Fruit fly (Drosophila melanogaster) whole organism, embryonic: ENCODE results near the gene CG17450.
"Not testable (repeated sequence)": the region's sequence is repeated elsewhere in the genome, so short reads cannot be mapped to it uniquely, and the experiment has no call there.

Source experiments
- Antp ChIP-seq: fragments of 200-800 bp; sonication (Bioruptor generic); optimal IDR thresholded peaks from 3 replicates; lab custom pipeline; 2016; ENCODE audit warnings: missing biosample characterization, missing genetic modification characterization
- CG10147 ChIP-seq: fragments of 200-800 bp; sonication (Bioruptor generic); optimal IDR thresholded peaks from 2 replicates; lab custom pipeline; 2019; ENCODE audit warnings: missing biosample characterization, mild to moderate bottlenecking, missing genetic modification characterization, moderate library complexity
- CG12236 ChIP-seq: fragments of 200-800 bp; sonication (Bioruptor generic); optimal IDR thresholded peaks from 2 replicates; lab custom pipeline; 2016; ENCODE audit warnings: missing biosample characterization, missing genetic modification characterization
- CG13775 ChIP-seq: fragments of 200-800 bp; sonication (Bioruptor generic); optimal IDR thresholded peaks from 3 replicates; lab custom pipeline; 2017; ENCODE audit warnings: missing biosample characterization, mild to moderate bottlenecking, missing genetic modification characterization
- CG17328 ChIP-seq: fragments of 200-800 bp; sonication (Bioruptor generic); IDR thresholded peaks from 2 replicates; pipeline ENCODE4 v1.3.6; 2022; ENCODE audit warnings: missing biosample characterization, missing genetic modification characterization
- CG2199 ChIP-seq: fragments of 200-800 bp; sonication (Bioruptor generic); IDR thresholded peaks from 3 replicates; pipeline ENCODE4 v1.3.6; 2022; ENCODE audit warnings: missing biosample characterization, missing genetic modification characterization
- CG3995 ChIP-seq: fragments of 200-800 bp; sonication (Bioruptor generic); optimal IDR thresholded peaks from 3 replicates; lab custom pipeline; 2016; ENCODE audit warnings: missing biosample characterization, missing genetic modification characterization
- CG42726 ChIP-seq: fragments of 200-800 bp; sonication (Bioruptor generic); IDR thresholded peaks from 2 replicates; pipeline ENCODE4 v1.3.6; 2022; ENCODE audit warnings: missing biosample characterization, missing genetic modification characterization; ENCODE audit not compliant: partially characterized antibody
- CG43689 ChIP-seq: fragments of 200-800 bp; sonication (Bioruptor generic); IDR thresholded peaks from 2 replicates; pipeline ENCODE4 v1.3.6; 2022; ENCODE audit warnings: missing biosample characterization, missing genetic modification characterization
- CG4404 ChIP-seq: fragments of 200-800 bp; sonication (Bioruptor generic); IDR thresholded peaks from 2 replicates; pipeline ENCODE4 v1.3.6; 2022; ENCODE audit warnings: missing biosample characterization, missing genetic modification characterization
- CG5180 ChIP-seq: fragments of 200-800 bp; sonication (Bioruptor generic); optimal IDR thresholded peaks from 3 replicates; lab custom pipeline; 2017; ENCODE audit warnings: missing biosample characterization, missing genetic modification characterization, mild to moderate bottlenecking, moderate library complexity, missing genetic modification reagents
- CG6272 ChIP-seq: fragments of 200-800 bp; sonication (Bioruptor generic); IDR thresholded peaks from 2 replicates; pipeline ENCODE4 v1.3.6; 2022; ENCODE audit warnings: missing biosample characterization, missing genetic modification characterization
- CG8290 ChIP-seq, 3 experiments: fragments of 200-800 bp; sonication (Bioruptor generic); optimal IDR thresholded peaks; 2 replicates each; lab custom pipeline; 2016 to 2019; ENCODE audit warnings: missing biosample characterization in 3 of 3, missing genetic modification characterization in 3 of 3, mild to moderate bottlenecking in 2 of 3, moderate library complexity in 1 of 3
- CG9876 ChIP-seq: fragments of 200-800 bp; sonication (Bioruptor generic); optimal IDR thresholded peaks from 2 replicates; lab custom pipeline; 2016; ENCODE audit warnings: missing biosample characterization, missing genetic modification characterization
- Deaf1 ChIP-seq: fragments of 200-800 bp; optimal IDR thresholded peaks from 3 replicates; lab custom pipeline; 2019; ENCODE audit warnings: missing biosample characterization, mild to moderate bottlenecking, missing genetic modification characterization, moderate library complexity
- Drgx ChIP-seq: fragments of 200-800 bp; sonication (Bioruptor generic); IDR thresholded peaks from 2 replicates; pipeline ENCODE4 v1.3.6; 2022; ENCODE audit warnings: missing biosample characterization, missing genetic modification characterization
- Ets97D ChIP-seq: fragments of 200-800 bp; sonication (Bioruptor generic); optimal IDR thresholded peaks from 3 replicates; lab custom pipeline; 2016; ENCODE audit warnings: missing biosample characterization, missing genetic modification characterization
- Hey ChIP-seq: fragments of 200-800 bp; sonication (Bioruptor generic); optimal IDR thresholded peaks from 3 replicates; lab custom pipeline; 2018; ENCODE audit warnings: missing biosample characterization, mild to moderate bottlenecking, missing genetic modification characterization
- Hr78 ChIP-seq, 2 experiments: fragments of 200-800 bp in 1 of 2; fragments of >200 bp in 1 of 2; sonication (Bioruptor generic) in 1 of 2; optimal IDR thresholded peaks; 2 replicates each; lab custom pipeline; 2017 to 2019; ENCODE audit warnings: missing biosample characterization in 2 of 2, missing genetic modification characterization in 2 of 2, mild to moderate bottlenecking in 1 of 2, moderate library complexity in 1 of 2
- MBD-R2 ChIP-seq: fragments of 200-800 bp; sonication (Bioruptor generic); IDR thresholded peaks from 2 replicates; pipeline ENCODE4 v1.3.6; 2022; ENCODE audit warnings: missing biosample characterization, missing genetic modification characterization
- Mad ChIP-seq: fragments of 200-800 bp; sonication (Bioruptor generic); optimal IDR thresholded peaks from 2 replicates; lab custom pipeline; 2016; ENCODE audit warnings: missing biosample characterization, missing genetic modification characterization
- Mes4 ChIP-seq: fragments of 200-800 bp; sonication (Bioruptor generic); optimal IDR thresholded peaks from 2 replicates; lab custom pipeline; 2016; ENCODE audit warnings: missing biosample characterization, missing genetic modification characterization
- NfI ChIP-seq: fragments of 200-800 bp; sonication (Bioruptor generic); optimal IDR thresholded peaks from 3 replicates; lab custom pipeline; 2018; ENCODE audit warnings: missing biosample characterization, mild to moderate bottlenecking, missing genetic modification characterization, moderate library complexity
- Ptx1 ChIP-seq: fragments of 200-800 bp; sonication (Bioruptor generic); IDR thresholded peaks from 2 replicates; pipeline ENCODE4 v1.3.6; 2022; ENCODE audit warnings: missing biosample characterization, missing genetic modification characterization
- Rfx ChIP-seq: fragments of 200-800 bp; sonication (Bioruptor generic); IDR thresholded peaks from 2 replicates; pipeline ENCODE4 v1.3.6; 2022; ENCODE audit warnings: missing biosample characterization, missing genetic modification characterization
- Sry-δ ChIP-seq: fragments of 200-800 bp; sonication (Bioruptor generic); optimal IDR thresholded peaks from 2 replicates; lab custom pipeline; 2016; ENCODE audit warnings: missing biosample characterization, missing genetic modification characterization
- TFAM ChIP-seq: fragments of 200-800 bp; sonication (Bioruptor generic); optimal IDR thresholded peaks from 2 replicates; lab custom pipeline; 2017; ENCODE audit warnings: missing biosample characterization, missing genetic modification characterization, inconsistent platforms
- Tbp ChIP-seq: fragments of >200 bp; optimal IDR thresholded peaks from 2 replicates; lab custom pipeline; 2018; ENCODE audit warnings: missing biosample characterization, missing genetic modification characterization
- Xrp1 ChIP-seq: fragments of 200-800 bp; sonication (Bioruptor generic); IDR thresholded peaks from 2 replicates; pipeline ENCODE4 v1.3.6; 2022; ENCODE audit warnings: missing biosample characterization, missing genetic modification characterization
- al ChIP-seq: fragments of 200-800 bp; sonication (Bioruptor generic); IDR thresholded peaks from 2 replicates; pipeline ENCODE4 v1.3.6; 2022; ENCODE audit warnings: missing biosample characterization, missing genetic modification characterization
- chn ChIP-seq: fragments of 200-800 bp; sonication (Bioruptor generic); optimal IDR thresholded peaks from 2 replicates; lab custom pipeline; 2016; ENCODE audit warnings: missing biosample characterization, missing genetic modification characterization
- corto ChIP-seq: fragments of 200-800 bp; sonication (Bioruptor generic); optimal IDR thresholded peaks from 2 replicates; lab custom pipeline; 2016; ENCODE audit warnings: missing biosample characterization, mild to moderate bottlenecking, missing genetic modification characterization, moderate library complexity
- dati ChIP-seq: fragments of 200-800 bp; sonication (Bioruptor generic); IDR thresholded peaks from 2 replicates; pipeline ENCODE4 v1.3.6; 2022; ENCODE audit warnings: missing biosample characterization, missing genetic modification characterization
- exex ChIP-seq: fragments of 200-800 bp; sonication (Bioruptor generic); optimal IDR thresholded peaks from 4 replicates; lab custom pipeline; 2018; ENCODE audit warnings: missing biosample characterization, mild to moderate bottlenecking, missing genetic modification characterization, moderate library complexity
- h ChIP-seq: fragments of >200 bp; optimal IDR thresholded peaks from 2 replicates; lab custom pipeline; 2017
- ham ChIP-seq: fragments of 200-800 bp; sonication (Bioruptor generic); IDR thresholded peaks from 2 replicates; pipeline ENCODE4 v1.3.6; 2022; ENCODE audit warnings: missing biosample characterization, missing genetic modification characterization
- hkb ChIP-seq, 2 experiments: fragments of 200-800 bp in 1 of 2; fragments of >200 bp in 1 of 2; sonication (Bioruptor generic) in 1 of 2; IDR thresholded peaks in 1 of 2; optimal IDR thresholded peaks in 1 of 2; 2 replicates each; pipeline versions ENCODE4 v1.3.6 to Lab custom; 2017 to 2022; ENCODE audit warnings: missing biosample characterization in 1 of 2, missing genetic modification characterization in 1 of 2
- insv ChIP-seq, 2 experiments: fragments of 200-800 bp; sonication (Bioruptor generic); optimal IDR thresholded peaks; 3 replicates each; lab custom pipeline; 2016 to 2018; ENCODE audit warnings: missing biosample characterization in 2 of 2, missing genetic modification characterization in 2 of 2
- nau ChIP-seq: fragments of 200-800 bp; sonication (Bioruptor generic); optimal IDR thresholded peaks from 3 replicates; lab custom pipeline; 2017; ENCODE audit warnings: missing biosample characterization, mild to moderate bottlenecking, missing genetic modification characterization, missing genetic modification reagents
- prd ChIP-seq, 3 experiments: fragments of >200 bp in 2 of 3; fragments of 200-800 bp in 1 of 3; sonication (Bioruptor generic) in 1 of 3; optimal IDR thresholded peaks in 2 of 3; IDR thresholded peaks in 1 of 3; 2 replicates in 2 of 3; 3 replicates in 1 of 3; pipeline versions ENCODE4 v1.3.6 to Lab custom; 2017 to 2022; ENCODE audit warnings: missing biosample characterization in 1 of 3, missing genetic modification characterization in 1 of 3
- rib ChIP-seq: fragments of 200-800 bp; sonication (Bioruptor generic); IDR thresholded peaks from 2 replicates; pipeline ENCODE4 v1.3.6; 2022; ENCODE audit warnings: missing biosample characterization, missing genetic modification characterization
- sob ChIP-seq: fragments of 200-800 bp; sonication (Bioruptor generic); IDR thresholded peaks from 2 replicates; pipeline ENCODE4 v1.3.6; 2022; ENCODE audit warnings: missing biosample characterization, missing genetic modification characterization
- sqz ChIP-seq: fragments of 200-800 bp; sonication (Bioruptor generic); optimal IDR thresholded peaks from 3 replicates; lab custom pipeline; 2018; ENCODE audit warnings: missing biosample characterization, mild to moderate bottlenecking, missing genetic modification characterization
- tin ChIP-seq: fragments of 200-800 bp; sonication (Bioruptor generic); optimal IDR thresholded peaks from 3 replicates; lab custom pipeline; 2016; ENCODE audit warnings: missing biosample characterization, missing genetic modification characterization
- ttk ChIP-seq: fragments of 200-800 bp; sonication (Bioruptor generic); IDR thresholded peaks from 2 replicates; pipeline ENCODE4 v2.1.2; 2022; ENCODE audit warnings: missing biosample characterization, missing genetic modification characterization
- vvl ChIP-seq: fragments of 200-800 bp; sonication (Bioruptor generic); IDR thresholded peaks from 2 replicates; pipeline ENCODE4 v1.3.6; 2022; ENCODE audit warnings: missing biosample characterization, missing genetic modification characterization

CG17450 gene

dm6 chrX:21629482-21630159, 20.9 kb upstream of the CG17450 start, which contains the start of gene DIP1 (continued):
- TF ChIP-seq CG10147 (GFP tag; lab: Kevin White, UChicago) (no peak), tin (GFP tag; lab: Kevin White, UChicago) (no peak), CG4404 (GFP tag; lab: Robert Waterston, UW) (no peak), Ets97D (GFP tag; lab: Kevin White, UChicago) (no peak), TFAM (GFP tag; lab: Kevin White, UChicago) (no peak), CG43689 (GFP tag; lab: Robert Waterston, UW) (no peak), corto (GFP tag; lab: Kevin White, UChicago) (peak; percentile 58), CG42726 (GFP tag; lab: Robert Waterston, UW) (no peak), Hey (no peak), Hr78 (GFP tag; optimal IDR thresholded peaks at IDR 0.05; lab: Kevin White, UChicago) (no peak), Mad (no peak), CG9876 (GFP tag; lab: Kevin White, UChicago) (no peak), Antp (GFP tag; lab: Kevin White, UChicago) (peak; percentile 14), Tbp (GFP tag; lab: Kevin White, UChicago) (no peak), CG8290 (GFP tag; optimal IDR thresholded peaks at IDR 0.05; lab: Kevin White, UChicago) (no peak), CG8290 (tag; optimal IDR thresholded peaks at IDR 0.05; lab: Kevin White, UChicago) (no peak), CG17328 (GFP tag; lab: Robert Waterston, UW) (peak; percentile 58), Deaf1 (no peak), CG13775 (GFP tag; lab: Kevin White, UChicago) (no peak), CG12236 (GFP tag; lab: Kevin White, UChicago) (no peak), h (lab: Kevin White, UChicago) (no peak), insv (GFP tag; optimal IDR thresholded peaks at IDR 0.05; lab: Kevin White, UChicago) (no peak), rib (GFP tag; lab: Robert Waterston, UW) (no peak), nau (peak; percentile 40), CG3995 (GFP tag; lab: Kevin White, UChicago) (no peak), dati (GFP tag; lab: Robert Waterston, UW) (no peak), CG5180 (GFP tag; lab: Kevin White, UChicago) (no peak), sqz (GFP tag; lab: Kevin White, UChicago) (peak; percentile 51), Sry-δ (GFP tag; lab: Kevin White, UChicago) (no peak), ham (GFP tag; lab: Robert Waterston, UW) (no peak), chn (GFP tag; lab: Kevin White, UChicago) (peak; percentile 30), Ptx1 (GFP tag; lab: Robert Waterston, UW) (0 out of 2 replicates have a peak, but pooled peaks have one; percentile 25), Mes4 (no peak), ttk (GFP tag; lab: Robert Waterston, UW) (no peak), NfI (GFP tag; lab: Kevin White, UChicago) (no peak), CG6272 (no peak), exex (tag; lab: Kevin White, UChicago) (no peak)

- TF ChIP-seq vvl (0 out of 2 replicates have a peak, but pooled peaks have one; percentile 9), sob (GFP tag; lab: Robert Waterston, UW) (0 out of 2 replicates have a peak, but pooled peaks have one; percentile 26), CG2199 (GFP tag; lab: Robert Waterston, UW) (peak; percentile 22; the same call in 1 of the 3 replicates), hkb (GFP tag; IDR thresholded peaks at IDR 0.05; lab: Robert Waterston, UW) (0 out of 2 replicates have a peak, but pooled peaks have one; percentile 17), Rfx (peak; percentile 57), Ptx1 (GFP tag; lab: Robert Waterston, UW) (peak; percentile 38; the same call in 1 of the 2 replicates), Xrp1 (0 out of 2 replicates have a peak, but pooled peaks have one; percentile 7), Drgx (GFP tag; lab: Robert Waterston, UW) (0 out of 2 replicates have a peak, but pooled peaks have one; percentile 13), prd (GFP tag; IDR thresholded peaks at IDR 0.05; lab: Robert Waterston, UW) (peak; percentile 46; the same call in 1 of the 3 replicates), al (GFP tag; lab: Robert Waterston, UW) (peak; percentile 28; the same call in 1 of the 2 replicates), MBD-R2 (peak; percentile 78)
- TF ChIP-seq hkb, prd (optimal IDR thresholded peaks at IDR 0.05; lab: Kevin White, UChicago): not testable (repeated sequence)
- TF ChIP-seq, all 482 proteins: peak for 11; not testable (repeated sequence) for 471
Measured at dm6 chrX:21623641-21624040, 14.9 kb upstream of the CG17450 start, which contains the start of gene CG32500. Gene CG32500, minus strand, starts transcription at chrX:21623750.
